Worm (Caenorhabditis elegans): Measurements from ENCODE around the gene flp-6.

flp-6 gene

ce11 chrV:9503152-9503817, 31.5 kb downstream of the flp-6 start (continued):
- TF ChIP-seq sea-2 (GFP tag; IDR thresholded peaks at IDR 0.05): no peak
- TF ChIP-seq ceh-79 (tag; optimal IDR thresholded peaks at IDR 0.05): peak; percentile 55
- TF ChIP-seq rec-8 (tag; optimal IDR thresholded peaks at IDR 0.05): peak; percentile 22 to 82
- peak; percentile 95 for TF ChIP-seq B0261.1 (tag; optimal IDR thresholded peaks at IDR 0.05)
- no peak for TF ChIP-seq pha-4 (tag; optimal IDR thresholded peaks at IDR 0.05)
- TF ChIP-seq ZK185.1 (tag; optimal IDR thresholded peaks at IDR 0.05; ENCODE audit: poor library complexity, severe bottlenecking): peak; percentile 81
- TF ChIP-seq tbp1 (GFP tag; optimal IDR thresholded peaks at IDR 0.05): peak; percentile 96
- peak; percentile 24 for TF ChIP-seq attf-5 (GFP tag; optimal IDR thresholded peaks at IDR 0.05)
- TF ChIP-seq ceh-100 (GFP tag; IDR thresholded peaks at IDR 0.05): peak; percentile 16; the same call in 1 of the 2 replicates
- TF ChIP-seq madf-8 (GFP tag; conservative IDR thresholded peaks at IDR 0.05): no peak
- TF ChIP-seq zim-3 (tag; optimal IDR thresholded peaks at IDR 0.05): peak; percentile 92
- no peak for TF ChIP-seq zfh-2 (GFP tag; conservative IDR thresholded peaks at IDR 0.05)
- TF ChIP-seq nhr-90 (tag; optimal IDR thresholded peaks at IDR 0.05): peak; percentile 58
- peak; percentile 79 for TF ChIP-seq chd-7 (tag; optimal IDR thresholded peaks at IDR 0.05)
- peak; percentile 94 for TF ChIP-seq Y56A3A.18 (GFP tag; IDR thresholded peaks at IDR 0.05)
- TF ChIP-seq dox-1 (GFP tag; IDR thresholded peaks at IDR 0.05): peak; percentile 80
- no peak for TF ChIP-seq nfya-2 (GFP tag; IDR thresholded peaks at IDR 0.05)
- TF ChIP-seq C17E4.6 (GFP tag; IDR thresholded peaks at IDR 0.05): no peak
- peak; percentile 72; the same call in 1 of the 2 replicates for TF ChIP-seq hmg-20 (GFP tag; IDR thresholded peaks at IDR 0.05)
- TF ChIP-seq lir-1 (GFP tag; conservative IDR thresholded peaks at IDR 0.05): peak; percentile 70
- TF ChIP-seq unc-130 (GFP tag; optimal IDR thresholded peaks at IDR 0.05): no peak
- peak; percentile 82 for TF ChIP-seq snpc-4 (GFP tag; optimal IDR thresholded peaks at IDR 0.05)
- peak; percentile 89 to 95 (median 92) for TF ChIP-seq snpc-4 (tag; optimal IDR thresholded peaks at IDR 0.05)
- no peak for TF ChIP-seq Y53F4B.3 (GFP tag; IDR thresholded peaks at IDR 0.05)
- TF ChIP-seq ets-4 (GFP tag; optimal IDR thresholded peaks at IDR 0.05): peak; percentile 35
- TF ChIP-seq somi-1 (GFP tag; optimal IDR thresholded peaks at IDR 0.05): peak; percentile 40
- peak; percentile 45 for TF ChIP-seq K12H6.12 (tag; optimal IDR thresholded peaks at IDR 0.05)
- peak; percentile 70 for TF ChIP-seq ztf-26 (tag; optimal IDR thresholded peaks at IDR 0.05)
- TF ChIP-seq let-607 (tag; optimal IDR thresholded peaks at IDR 0.05): peak in 1 of 2 experiments; percentile 25
- 0 out of 2 replicates have a peak, but pooled peaks have one; percentile 11 for TF ChIP-seq F33H1.4 (GFP tag; IDR thresholded peaks at IDR 0.05)
- TF ChIP-seq egrh-3 (GFP tag; IDR thresholded peaks at IDR 0.05): no peak
- peak; percentile 67 for TF ChIP-seq snpc-1.3 (tag; optimal IDR thresholded peaks at IDR 0.05; ENCODE audit: insufficient read depth)
- peak; percentile 78 for TF ChIP-seq rcor-1 (GFP tag; IDR thresholded peaks at IDR 0.05)
- TF ChIP-seq ceh-27 (GFP tag; optimal IDR thresholded peaks at IDR 0.05): peak; percentile 65
- TF ChIP-seq fkh-3 (tag; optimal IDR thresholded peaks at IDR 0.05): peak; percentile 66
- TF ChIP-seq ceh-40 (GFP tag; IDR thresholded peaks at IDR 0.05): 0 out of 2 replicates have a peak, but pooled peaks have one; percentile 70
- TF ChIP-seq hsf-1 (GFP tag; IDR thresholded peaks at IDR 0.05): peak; percentile 61; the same call in 1 of the 2 replicates
- no peak for TF ChIP-seq F39B2.1 (GFP tag; IDR thresholded peaks at IDR 0.05)
- TF ChIP-seq B0019.2 (GFP tag; conservative IDR thresholded peaks at IDR 0.05): no peak
- TF ChIP-seq atf-7 (tag; optimal IDR thresholded peaks at IDR 0.05): peak; percentile 64
- TF ChIP-seq Y79H2A.3 (GFP tag; conservative IDR thresholded peaks at IDR 0.05): no peak
- TF ChIP-seq ceh-58 (GFP tag; IDR thresholded peaks at IDR 0.05): 0 out of 2 replicates have a peak, but pooled peaks have one; percentile 36
- TF ChIP-seq Y95B8A.8 (GFP tag; IDR thresholded peaks at IDR 0.05): no peak
- no peak; the same call in none of the 2 replicates for TF ChIP-seq B0336.3 (GFP tag; IDR thresholded peaks at IDR 0.05)
- TF ChIP-seq cebp-1 (GFP tag; IDR thresholded peaks at IDR 0.05): no peak
- no peak for TF ChIP-seq cebp-1 (tag; optimal IDR thresholded peaks at IDR 0.05)
- no peak for TF ChIP-seq F37B4.10 (GFP tag; IDR thresholded peaks at IDR 0.05)
